Fruit fly (Drosophila melanogaster) whole organism, embryonic: ENCODE measurements around the gene Kr-h2.

Experiments used
- ATbp ChIP-seq: fragments of 200-800 bp; sonication (Bioruptor generic); optimal IDR thresholded peaks from 2 replicates; lab custom pipeline; 2017; ENCODE audit warnings: missing biosample characterization, mild to moderate bottlenecking, missing genetic modification characterization, missing genetic modification reagents
- Bgb ChIP-seq: fragments of 200-800 bp; sonication (Bioruptor generic); IDR thresholded peaks from 2 replicates; pipeline ENCODE4 v1.3.6; 2022; ENCODE audit warnings: missing biosample characterization, missing genetic modification characterization; ENCODE audit not compliant: partially characterized antibody
- Blimp-1 ChIP-seq: fragments of 200-800 bp; sonication (Bioruptor generic); optimal IDR thresholded peaks from 3 replicates; lab custom pipeline; 2018; ENCODE audit warnings: missing biosample characterization, missing genetic modification characterization, mild to moderate bottlenecking, moderate library complexity, missing genetic modification reagents
- C15 ChIP-seq: fragments of 200-800 bp; sonication (Bioruptor generic); IDR thresholded peaks from 3 replicates; pipeline ENCODE4 v1.3.6; 2022; ENCODE audit warnings: missing biosample characterization, missing genetic modification characterization
- CG10274 ChIP-seq: fragments of 200-800 bp; sonication (Bioruptor generic); optimal IDR thresholded peaks from 3 replicates; lab custom pipeline; 2017; ENCODE audit warnings: missing biosample characterization, mild to moderate bottlenecking, missing genetic modification characterization
- CG10462 ChIP-seq: fragments of 200-800 bp; sonication (Bioruptor generic); optimal IDR thresholded peaks from 2 replicates; lab custom pipeline; 2016; ENCODE audit warnings: missing biosample characterization, missing genetic modification characterization
- CG10979 ChIP-seq: fragments of 200-800 bp; sonication (Bioruptor generic); optimal IDR thresholded peaks from 2 replicates; lab custom pipeline; 2018; ENCODE audit warnings: missing biosample characterization, mild to moderate bottlenecking, missing genetic modification characterization, moderate library complexity
- CG12299 ChIP-seq: fragments of 200-800 bp; sonication (Bioruptor generic); optimal IDR thresholded peaks from 2 replicates; lab custom pipeline; 2018; ENCODE audit warnings: missing biosample characterization, mild to moderate bottlenecking, missing genetic modification characterization
- CG15514 ChIP-seq: fragments of 200-800 bp; sonication (Bioruptor generic); optimal IDR thresholded peaks from 3 replicates; lab custom pipeline; 2017; ENCODE audit warnings: missing biosample characterization, missing genetic modification characterization, mild to moderate bottlenecking, moderate library complexity, missing genetic modification reagents
- CG17359 ChIP-seq: fragments of 200-800 bp; sonication (Bioruptor generic); optimal IDR thresholded peaks from 3 replicates; lab custom pipeline; 2018; ENCODE audit warnings: missing biosample characterization, mild to moderate bottlenecking, missing genetic modification characterization, moderate library complexity
- CG17829 ChIP-seq: fragments of 200-800 bp; optimal IDR thresholded peaks from 2 replicates; lab custom pipeline; 2019; ENCODE audit warnings: missing biosample characterization, mild to moderate bottlenecking, missing genetic modification characterization, moderate library complexity
- CG2120 ChIP-seq: fragments of 200-800 bp; sonication (Bioruptor generic); optimal IDR thresholded peaks from 3 replicates; lab custom pipeline; 2016; ENCODE audit warnings: missing biosample characterization, missing genetic modification characterization
- CG2875 ChIP-seq: fragments of 200-800 bp; sonication (Bioruptor generic); optimal IDR thresholded peaks from 2 replicates; lab custom pipeline; 2017; ENCODE audit warnings: missing biosample characterization, mild to moderate bottlenecking, missing genetic modification characterization, missing genetic modification reagents
- CG31441 ChIP-seq: fragments of 200-800 bp; sonication (Bioruptor generic); IDR thresholded peaks from 2 replicates; pipeline ENCODE4 v1.3.6; 2022; ENCODE audit warnings: missing biosample characterization, missing genetic modification characterization
- CG32532 ChIP-seq: fragments of 200-800 bp; sonication (Bioruptor generic); IDR thresholded peaks from 2 replicates; pipeline ENCODE4 v1.3.6; 2022; ENCODE audit warnings: missing biosample characterization, missing genetic modification characterization
- CG34422 ChIP-seq: fragments of 200-800 bp; sonication (Bioruptor generic); IDR thresholded peaks from 3 replicates; pipeline ENCODE4 v1.3.6; 2022; ENCODE audit warnings: missing biosample characterization, missing genetic modification characterization
- CG3847 ChIP-seq: fragments of 200-800 bp; sonication (Bioruptor generic); IDR thresholded peaks from 2 replicates; pipeline ENCODE4 v1.3.6; 2022; ENCODE audit warnings: missing biosample characterization, missing genetic modification characterization
- CG4820 ChIP-seq: fragments of 200-800 bp; sonication (Bioruptor generic); optimal IDR thresholded peaks from 3 replicates; lab custom pipeline; 2016; ENCODE audit warnings: missing biosample characterization, missing genetic modification characterization
- CG5180 ChIP-seq: fragments of 200-800 bp; sonication (Bioruptor generic); optimal IDR thresholded peaks from 3 replicates; lab custom pipeline; 2017; ENCODE audit warnings: missing biosample characterization, missing genetic modification characterization, mild to moderate bottlenecking, moderate library complexity, missing genetic modification reagents
- CG6813 ChIP-seq: fragments of 200-800 bp; sonication (Bioruptor generic); optimal IDR thresholded peaks from 2 replicates; lab custom pipeline; 2017; ENCODE audit warnings: missing biosample characterization, missing genetic modification characterization, mild to moderate bottlenecking, moderate library complexity, missing genetic modification reagents
- CG7271 ChIP-seq: fragments of 200-800 bp; sonication (Bioruptor generic); optimal IDR thresholded peaks from 2 replicates; lab custom pipeline; 2018; ENCODE audit warnings: missing biosample characterization, mild to moderate bottlenecking, missing genetic modification characterization, moderate library complexity
- CG8089 ChIP-seq: fragments of 200-800 bp; sonication (Bioruptor generic); optimal IDR thresholded peaks from 3 replicates; lab custom pipeline; 2016; ENCODE audit warnings: missing biosample characterization, missing genetic modification characterization
- GATAe ChIP-seq: fragments of 200-800 bp; sonication (Bioruptor generic); conservative IDR thresholded peaks from 2 replicates; pipeline ENCODE4 v1.3.6; 2022; ENCODE audit warnings: missing biosample characterization, missing genetic modification characterization
- Hr51 ChIP-seq, 2 experiments: fragments of 200-800 bp; sonication (Bioruptor generic); optimal IDR thresholded peaks; 2 replicates in 1 of 2; 3 replicates in 1 of 2; lab custom pipeline; 2016 to 2018; ENCODE audit warnings: missing biosample characterization in 2 of 2, missing genetic modification characterization in 2 of 2, mild to moderate bottlenecking in 1 of 2, moderate library complexity in 1 of 2
- Nf-YA ChIP-seq: fragments of 200-800 bp; sonication (Bioruptor generic); IDR thresholded peaks from 2 replicates; pipeline ENCODE4 v1.3.6; 2022; ENCODE audit warnings: missing biosample characterization, missing genetic modification characterization
- Sin3A ChIP-seq: fragments of >200 bp; optimal IDR thresholded peaks from 2 replicates; lab custom pipeline; 2018
- Spps ChIP-seq: fragments of 200-800 bp; sonication (Bioruptor generic); optimal IDR thresholded peaks from 2 replicates; lab custom pipeline; 2018; ENCODE audit warnings: missing biosample characterization, mild to moderate bottlenecking, missing genetic modification characterization
- bbx ChIP-seq: fragments of 200-800 bp; sonication (Bioruptor generic); IDR thresholded peaks from 2 replicates; pipeline ENCODE4 v1.3.6; 2022; ENCODE audit warnings: missing biosample characterization, missing genetic modification characterization; ENCODE audit not compliant: partially characterized antibody
- bcd ChIP-seq: fragments of 200-800 bp; sonication (Bioruptor generic); optimal IDR thresholded peaks from 2 replicates; lab custom pipeline; 2017; ENCODE audit warnings: missing biosample characterization, mild to moderate bottlenecking, missing genetic modification characterization
- chinmo ChIP-seq: fragments of 200-800 bp; sonication (Bioruptor generic); IDR thresholded peaks from 4 replicates; pipeline ENCODE4 v1.3.6; 2022; ENCODE audit warnings: missing biosample characterization, missing genetic modification characterization; ENCODE audit not compliant: partially characterized antibody
- chm ChIP-seq: fragments of 200-800 bp; sonication (Bioruptor generic); IDR thresholded peaks from 2 replicates; pipeline ENCODE4 v1.3.6; 2022; ENCODE audit warnings: missing biosample characterization, missing genetic modification characterization
- chn ChIP-seq: fragments of 200-800 bp; sonication (Bioruptor generic); optimal IDR thresholded peaks from 2 replicates; lab custom pipeline; 2016; ENCODE audit warnings: missing biosample characterization, missing genetic modification characterization
- crp ChIP-seq, 2 experiments: fragments of 200-800 bp; sonication (Bioruptor generic); optimal IDR thresholded peaks; 2 replicates in 1 of 2; 3 replicates in 1 of 2; lab custom pipeline; 2017; ENCODE audit warnings: missing biosample characterization in 2 of 2, missing genetic modification characterization in 2 of 2, mild to moderate bottlenecking in 1 of 2, moderate library complexity in 1 of 2
- dan ChIP-seq: fragments of 200-800 bp; sonication (Bioruptor generic); IDR thresholded peaks from 2 replicates; pipeline ENCODE4 v1.3.6; 2022; ENCODE audit warnings: missing biosample characterization, missing genetic modification characterization
- dpn ChIP-seq, 2 experiments: fragments of 200-800 bp; sonication (Bioruptor generic); optimal IDR thresholded peaks; 3 replicates each; lab custom pipeline; 2016; ENCODE audit warnings: missing biosample characterization in 2 of 2, missing genetic modification characterization in 2 of 2
- ems ChIP-seq: fragments of 200-800 bp; sonication (Bioruptor generic); optimal IDR thresholded peaks from 3 replicates; lab custom pipeline; 2016; ENCODE audit warnings: missing biosample characterization, missing genetic modification characterization
- ftz-f1 ChIP-seq: fragments of 200-800 bp; sonication (Bioruptor generic); optimal IDR thresholded peaks from 2 replicates; lab custom pipeline; 2016; ENCODE audit warnings: missing biosample characterization, missing genetic modification characterization
- gce ChIP-seq: fragments of 200-800 bp; sonication (Bioruptor generic); IDR thresholded peaks from 3 replicates; pipeline ENCODE4 v1.3.6; 2022; ENCODE audit warnings: missing biosample characterization, missing genetic modification characterization
- gsb-n ChIP-seq: fragments of 200-800 bp; sonication (Bioruptor generic); optimal IDR thresholded peaks from 3 replicates; lab custom pipeline; 2018; ENCODE audit warnings: missing biosample characterization, mild to moderate bottlenecking, missing genetic modification characterization
- ham ChIP-seq: fragments of 200-800 bp; sonication (Bioruptor generic); IDR thresholded peaks from 2 replicates; pipeline ENCODE4 v1.3.6; 2022; ENCODE audit warnings: missing biosample characterization, missing genetic modification characterization
- inv ChIP-seq: fragments of 200-800 bp; sonication (Bioruptor generic); IDR thresholded peaks from 2 replicates; pipeline ENCODE4 v1.3.6; 2022; ENCODE audit warnings: missing biosample characterization, missing genetic modification characterization; ENCODE audit not compliant: partially characterized antibody
- kni ChIP-seq: fragments of 200-800 bp; sonication (Bioruptor generic); optimal IDR thresholded peaks from 3 replicates; lab custom pipeline; 2017; ENCODE audit warnings: mild to moderate bottlenecking, missing biosample characterization, missing genetic modification reagents, missing genetic modification characterization
- lilli ChIP-seq: fragments of 200-800 bp; sonication (Bioruptor generic); optimal IDR thresholded peaks from 3 replicates; lab custom pipeline; 2016; ENCODE audit warnings: missing biosample characterization, missing genetic modification characterization
- otp ChIP-seq: fragments of 200-800 bp; sonication (Bioruptor generic); IDR thresholded peaks from 3 replicates; pipeline ENCODE4, ENCODE4 v1.3.6; 2022; ENCODE audit warnings: missing biosample characterization, missing genetic modification characterization
- pita ChIP-seq: fragments of 200-800 bp; sonication (Bioruptor generic); optimal IDR thresholded peaks from 2 replicates; lab custom pipeline; 2017; ENCODE audit warnings: missing biosample characterization, mild to moderate bottlenecking, missing genetic modification characterization
- scrt ChIP-seq: fragments of 200-800 bp; sonication (Bioruptor generic); optimal IDR thresholded peaks from 2 replicates; lab custom pipeline; 2018; ENCODE audit warnings: missing biosample characterization, mild to moderate bottlenecking, missing genetic modification characterization, moderate library complexity
- sens-2 ChIP-seq: fragments of 200-800 bp; sonication (Bioruptor generic); IDR thresholded peaks from 2 replicates; pipeline ENCODE4 v1.3.6; 2022; ENCODE audit warnings: missing biosample characterization, missing genetic modification characterization
- sima ChIP-seq: fragments of 200-800 bp; sonication (Bioruptor generic); optimal IDR thresholded peaks from 2 replicates; lab custom pipeline; 2016; ENCODE audit warnings: missing biosample characterization, missing genetic modification characterization
- sr ChIP-seq: fragments of 200-800 bp; sonication (Bioruptor generic); IDR thresholded peaks from 3 replicates; pipeline ENCODE4 v1.3.6; 2022; ENCODE audit warnings: missing biosample characterization, missing genetic modification characterization
- usp ChIP-seq: fragments of >200 bp; optimal IDR thresholded peaks from 2 replicates; lab custom pipeline; 2017; ENCODE audit warnings: missing biosample characterization, missing genetic modification characterization

The Kr-h2 gene

dm6 chr2L:6090786-6091716 lies 20.3 kb downstream of the Kr-h2 start, which contains the start of gene CG45075 (continued):
- TF ChIP-seq CG2875 (GFP tag; lab: Kevin White, UChicago) (no peak), ftz-f1 (no peak), bbx (GFP tag; lab: Robert Waterston, UW) (peak; percentile 27; the same call in 1 of the 2 replicates), Blimp-1 (GFP tag; lab: Kevin White, UChicago) (peak; percentile 20), CG4820 (GFP tag; lab: Kevin White, UChicago) (no peak), lilli (GFP tag; lab: Kevin White, UChicago) (no peak), bcd (GFP tag; lab: Kevin White, UChicago) (no peak), dan (GFP tag; lab: Robert Waterston, UW) (no peak), CG12299 (tag; lab: Kevin White, UChicago) (no peak), Nf-YA (no peak), CG17829 (peak; percentile 23), CG10462 (no peak), usp (no peak), Sin3A (no peak), chinmo (GFP tag; lab: Robert Waterston, UW) (no peak), CG15514 (GFP tag; lab: Kevin White, UChicago) (no peak), CG10274 (GFP tag; lab: Kevin White, UChicago) (no peak), CG2120 (GFP tag; lab: Kevin White, UChicago) (no peak), CG3847 (GFP tag; lab: Robert Waterston, UW) (no peak), gsb-n (peak; percentile 36), kni (GFP tag; lab: Kevin White, UChicago) (peak; percentile 36), scrt (peak; percentile 19), Hr51 (GFP tag; optimal IDR thresholded peaks at IDR 0.05; lab: Kevin White, UChicago) (no peak), C15 (no peak), CG6813 (no peak), GATAe (GFP tag; lab: Robert Waterston, UW) (no peak), ems (GFP tag; lab: Kevin White, UChicago) (no peak), Bgb (GFP tag; lab: Robert Waterston, UW) (no peak; the same call in 1 of the 2 replicates), ham (GFP tag; lab: Robert Waterston, UW) (no peak), sr (no peak), chn (peak; percentile 37), CG32532 (GFP tag; lab: Robert Waterston, UW) (no peak), Spps (tag; lab: Kevin White, UChicago) (no peak), CG8089 (GFP tag; lab: Kevin White, UChicago) (no peak), dpn (GFP tag; optimal IDR thresholded peaks at IDR 0.05; lab: Kevin White, UChicago) (no peak), CG10979 (tag; lab: Kevin White, UChicago) (peak; percentile 26)

- peak; percentile 57 for TF ChIP-seq chm (GFP tag; lab: Robert Waterston, UW)
- TF ChIP-seq gsb-n = peak; percentile 11
- TF ChIP-seq pita (GFP tag; lab: Kevin White, UChicago) = no peak
- no peak for TF ChIP-seq inv (GFP tag; lab: Robert Waterston, UW)
- TF ChIP-seq CG34422 (GFP tag; lab: Robert Waterston, UW) = 0 out of 3 replicates have a peak, but pooled peaks have one; percentile 50
- no peak for TF ChIP-seq crp (GFP tag; optimal IDR thresholded peaks at IDR 0.05; lab: Kevin White, UChicago)
- TF ChIP-seq sima = no peak
- TF ChIP-seq CG17359 (tag; lab: Kevin White, UChicago) = peak; percentile 34
- TF ChIP-seq CG7271 (tag; lab: Kevin White, UChicago) = peak; percentile 11
- no peak for TF ChIP-seq CG31441
- 0 out of 3 replicates have a peak, but pooled peaks have one; percentile 40 for TF ChIP-seq gce (GFP tag; lab: Robert Waterston, UW)
- peak; percentile 23 for TF ChIP-seq scrt
- TF ChIP-seq sens-2 = no peak
- no peak for TF ChIP-seq otp (GFP tag; lab: Robert Waterston, UW)
- TF ChIP-seq CG5180 (GFP tag; lab: Kevin White, UChicago) = peak; percentile 58
- no peak for TF ChIP-seq ATbp (GFP tag; lab: Kevin White, UChicago)
These were observed 21.5 kb downstream of the Kr-h2 start for dm6 chr2L:6092300-6092699.
